Fruit fly (Drosophila melanogaster): Measurements from ENCODE around the gene CG5937.

DNA sequence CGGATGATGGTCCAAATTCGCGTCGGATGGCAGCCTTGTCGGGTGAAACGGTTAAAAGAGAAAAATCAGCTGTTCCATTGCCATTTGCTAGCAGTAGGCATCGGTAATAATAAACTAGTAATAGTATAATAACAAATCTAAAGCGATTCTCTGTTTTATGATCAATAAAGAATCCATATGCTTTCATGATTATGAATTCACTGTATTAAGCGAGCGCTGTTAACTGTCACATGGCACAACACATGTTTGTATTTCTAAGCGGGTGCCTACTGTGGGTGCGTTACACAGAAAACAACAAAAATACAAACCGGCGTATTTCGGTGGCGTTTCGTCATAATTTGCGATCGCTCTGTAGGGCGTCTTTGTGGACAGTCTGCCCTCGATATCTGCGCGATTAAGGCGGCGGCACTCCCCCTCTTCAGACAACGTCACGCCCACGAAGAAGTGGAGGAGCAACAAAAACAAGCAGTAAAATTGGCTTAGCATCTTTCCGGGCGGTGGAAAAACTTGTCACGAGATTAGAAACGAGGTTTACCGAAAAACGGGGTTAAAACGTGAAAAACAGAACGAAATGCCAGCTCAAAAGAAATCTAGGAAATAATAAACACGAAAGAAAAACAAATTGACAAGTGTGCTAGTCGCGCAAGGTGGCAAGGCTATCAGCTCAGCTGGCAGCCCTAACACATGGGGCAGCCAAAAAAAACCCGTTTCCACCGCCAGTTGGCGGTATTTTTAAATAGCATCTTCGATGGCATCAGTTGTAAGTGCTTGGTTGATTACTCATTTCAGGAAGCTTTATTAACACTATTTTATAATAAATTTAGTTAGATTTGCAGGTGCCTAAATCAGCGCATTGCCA, 51.2 kb downstream of the CG5937 start, which contains the start of the genes Nep1 and Mipp2:
- TF ChIP-seq sv (GFP tag; optimal IDR thresholded peaks at IDR 0.05) = no peak
- no peak for TF ChIP-seq lola (GFP tag; optimal IDR thresholded peaks at IDR 0.05)
- TF ChIP-seq psq (GFP tag; optimal IDR thresholded peaks at IDR 0.05) = peak; percentile 32
- TF ChIP-seq OdsH (GFP tag; optimal IDR thresholded peaks at IDR 0.05) = peak; percentile 1
- no peak for TF ChIP-seq usp (GFP tag; optimal IDR thresholded peaks at IDR 0.05)
- no peak for TF ChIP-seq CG9705 (GFP tag; optimal IDR thresholded peaks at IDR 0.05)
- TF ChIP-seq fru (GFP tag; optimal IDR thresholded peaks at IDR 0.05) = peak; percentile 44
